Worm (Caenorhabditis elegans) whole organism, young adult: Measurements from ENCODE around the gene fbxa-181.

ENCODE experiments used
- Y56A3A.18 ChIP-seq: fragments of 200-800 bp; sonication (Bioruptor generic); IDR thresholded peaks from 2 replicates; pipeline ENCODE4 v1.3.6; 2022; ENCODE audit warnings: missing genetic modification reagents, missing genetic modification characterization, missing compliant biosample characterization
- ztf-25 ChIP-seq: fragments of 200-800 bp; sonication (Bioruptor generic); IDR thresholded peaks from 2 replicates; pipeline ENCODE4 v1.3.6; 2022; ENCODE audit warnings: missing genetic modification reagents, missing genetic modification characterization, missing compliant biosample characterization

DNA sequence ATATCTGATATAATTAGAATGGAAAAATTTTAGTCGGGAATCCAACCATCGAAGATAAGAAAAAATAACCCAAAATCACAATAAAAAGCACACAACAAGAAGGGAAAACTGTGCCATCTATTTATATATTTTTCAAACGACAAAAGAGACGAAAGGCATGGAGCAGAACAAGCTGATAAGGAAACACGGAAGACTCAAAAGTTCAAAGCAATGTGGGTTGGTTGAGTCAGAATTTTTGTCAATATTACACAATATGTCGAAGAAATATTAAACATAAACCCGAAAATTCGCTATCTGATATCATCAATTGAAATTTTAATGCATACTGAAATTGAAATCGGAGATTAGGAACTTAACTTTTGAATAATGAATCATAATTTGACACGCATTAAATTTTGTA lies 19.2 kb downstream of the fbxa-181 start, which contains the start of gene F35E12.9:
- no peak for TF ChIP-seq ztf-25
- no peak for TF ChIP-seq Y56A3A.18 (GFP tag; lab: Robert Waterston, UW)
